Worm (Caenorhabditis elegans): ENCODE data around the gene clec-216.
A peak's percentile ranks its signal among the peaks of the same experiment; 100 is the strongest.

ce11 chrV:7978798-7979197 is 26.0 kb upstream of the clec-216 start:
- TF ChIP-seq fos-1 (tag; optimal IDR thresholded peaks at IDR 0.05) (peak; percentile 67), sem-4 (tag; optimal IDR thresholded peaks at IDR 0.05) (no peak), zag-1 (tag; optimal IDR thresholded peaks at IDR 0.05) (no peak)

All from whole organism, L2 larva.